Fruit fly (Drosophila melanogaster) whole organism, pupa: ENCODE data around the gene CG31010.

Experiments used
- CG12605 ChIP-seq: fragments of 200-800 bp; sonication (Bioruptor generic); IDR thresholded peaks from 2 replicates; pipeline ENCODE4 v1.3.6; 2022; ENCODE audit warnings: missing biosample characterization, missing genetic modification characterization
- EcR ChIP-seq: fragments of 200-800 bp; sonication (Bioruptor generic); optimal IDR thresholded peaks from 3 replicates; lab custom pipeline; 2019; ENCODE audit warnings: missing biosample characterization, missing genetic modification characterization, mild to moderate bottlenecking, moderate library complexity, missing genetic modification reagents
- Pif1A ChIP-seq: fragments of 200-800 bp; sonication (Bioruptor generic); optimal IDR thresholded peaks from 3 replicates; lab custom pipeline; 2016; ENCODE audit warnings: missing biosample characterization, missing genetic modification characterization
- rn ChIP-seq: fragments of 200-800 bp; sonication (Bioruptor generic); IDR thresholded peaks from 2 replicates; pipeline ENCODE4 v1.3.6; 2022; ENCODE audit warnings: missing biosample characterization, missing genetic modification characterization

dm6 chr3R:30695398-30695797 lies 10.5 kb downstream of the CG31010 start, which contains the start of gene CG12069:
- no peak for TF ChIP-seq EcR (GFP tag; lab: Kevin White, UChicago)
- TF ChIP-seq CG12605 (GFP tag; lab: Robert Waterston, UW): no peak
- TF ChIP-seq rn (GFP tag; lab: Robert Waterston, UW): no peak
- TF ChIP-seq Pif1A: no peak
